Worm (Caenorhabditis elegans) whole organism, late embryonic: ENCODE data around the gene C14A11.9.

Experiments used
- C38D4.7 ChIP-seq: fragments of 200-800 bp; sonication (Bioruptor generic); optimal IDR thresholded peaks from 2 replicates; lab custom pipeline; 2018; ENCODE audit warnings: mild to moderate bottlenecking, missing genetic modification characterization, moderate library complexity, missing compliant biosample characterization
- F13H6.1 ChIP-seq: sonication (generic microtip); optimal IDR thresholded peaks from 2 replicates; lab custom pipeline; 2016; ENCODE audit warnings: missing genetic modification characterization, missing compliant biosample characterization
- K02D7.2 ChIP-seq: sonication (generic microtip); optimal IDR thresholded peaks from 2 replicates; lab custom pipeline; 2017; ENCODE audit warnings: mild to moderate bottlenecking, missing genetic modification characterization, missing compliant biosample characterization
- T23F11.4 ChIP-seq: fragments of 200-800 bp; sonication (Bioruptor generic); optimal IDR thresholded peaks from 2 replicates; lab custom pipeline; 2018; ENCODE audit warnings: mild to moderate bottlenecking, missing genetic modification characterization, missing compliant biosample characterization
- ceh-14 ChIP-seq: sonication (generic microtip); optimal IDR thresholded peaks from 2 replicates; lab custom pipeline; 2016; ENCODE audit warnings: missing genotype, missing genetic modification characterization, missing compliant biosample characterization
- ceh-18 ChIP-seq: sonication (generic microtip); optimal IDR thresholded peaks from 2 replicates; lab custom pipeline; 2016; ENCODE audit warnings: missing genetic modification characterization, missing compliant biosample characterization
- ceh-19 ChIP-seq: fragments of 200-800 bp; sonication (Bioruptor generic); optimal IDR thresholded peaks from 2 replicates; lab custom pipeline; 2018; ENCODE audit warnings: mild to moderate bottlenecking, missing genetic modification characterization, missing compliant biosample characterization
- ceh-31 ChIP-seq: sonication (generic microtip); optimal IDR thresholded peaks from 2 replicates; lab custom pipeline; 2016; ENCODE audit warnings: missing genetic modification characterization, missing compliant biosample characterization
- ceh-34 ChIP-seq: sonication (generic microtip); optimal IDR thresholded peaks from 2 replicates; lab custom pipeline; 2016; ENCODE audit warnings: mild to moderate bottlenecking, missing genetic modification characterization, missing compliant biosample characterization
- ceh-45 ChIP-seq: fragments of 200-800 bp; sonication (Bioruptor generic); IDR thresholded peaks from 2 replicates; pipeline ENCODE4 v1.3.6; 2022; ENCODE audit warnings: missing genetic modification reagents, missing genetic modification characterization, missing compliant biosample characterization
- ceh-48 ChIP-seq: sonication (generic microtip); optimal IDR thresholded peaks from 2 replicates; lab custom pipeline; 2016; ENCODE audit warnings: missing genetic modification characterization, inconsistent platforms, missing compliant biosample characterization
- dve-1 ChIP-seq: sonication (generic microtip); optimal IDR thresholded peaks from 2 replicates; lab custom pipeline; 2017; ENCODE audit warnings: antibody characterized with exemption, mild to moderate bottlenecking, missing genetic modification characterization, missing compliant biosample characterization
- elt-2 ChIP-seq: sonication (generic microtip); optimal IDR thresholded peaks from 2 replicates; lab custom pipeline; 2016; ENCODE audit warnings: missing genetic modification reagents, missing genetic modification characterization, missing compliant biosample characterization
- elt-4 ChIP-seq: sonication (generic microtip); optimal IDR thresholded peaks from 2 replicates; lab custom pipeline; 2016; ENCODE audit warnings: missing genetic modification characterization, missing compliant biosample characterization
- ets-4 ChIP-seq: sonication (generic microtip); optimal IDR thresholded peaks from 2 replicates; lab custom pipeline; 2016; ENCODE audit warnings: missing genetic modification characterization, missing compliant biosample characterization
- fax-1 ChIP-seq: sonication (generic microtip); optimal IDR thresholded peaks from 2 replicates; lab custom pipeline; 2016; ENCODE audit warnings: missing genotype, missing genetic modification characterization, missing compliant biosample characterization
- fkh-10 ChIP-seq: fragments of 150-350 bp; optimal IDR thresholded peaks from 2 replicates; lab custom pipeline; 2014; ENCODE audit warnings: missing biosample characterization, missing genetic modification reagents, missing genetic modification characterization
- fkh-6 ChIP-seq: sonication (generic microtip); optimal IDR thresholded peaks from 2 replicates; lab custom pipeline; 2016; ENCODE audit warnings: missing genetic modification characterization, missing compliant biosample characterization
- hlh-15 ChIP-seq: sonication (generic microtip); optimal IDR thresholded peaks from 2 replicates; lab custom pipeline; 2016; ENCODE audit warnings: missing genetic modification characterization, missing compliant biosample characterization
- hlh-6 ChIP-seq: sonication (generic microtip); optimal IDR thresholded peaks from 2 replicates; lab custom pipeline; 2016; ENCODE audit warnings: missing genotype, missing genetic modification characterization, missing compliant biosample characterization
- hlh-8 ChIP-seq: sonication (generic microtip); optimal IDR thresholded peaks from 2 replicates; lab custom pipeline; 2016; ENCODE audit warnings: missing genotype, missing genetic modification characterization, missing compliant biosample characterization
- madf-2 ChIP-seq: sonication (generic microtip); optimal IDR thresholded peaks from 2 replicates; lab custom pipeline; 2017; ENCODE audit warnings: missing genetic modification characterization, missing compliant biosample characterization
- mec-3 ChIP-seq: sonication (generic microtip); optimal IDR thresholded peaks from 2 replicates; lab custom pipeline; 2016; ENCODE audit warnings: borderline replicate concordance, missing genetic modification characterization, missing compliant biosample characterization
- nfya-1 ChIP-seq: sonication (generic microtip); optimal IDR thresholded peaks from 2 replicates; lab custom pipeline; 2017; ENCODE audit warnings: missing genetic modification characterization, mild to moderate bottlenecking, missing compliant biosample characterization, antibody characterized with exemption, moderate library complexity
- nhr-232 ChIP-seq: sonication (generic microtip); optimal IDR thresholded peaks from 2 replicates; lab custom pipeline; 2016; ENCODE audit warnings: missing genetic modification characterization, missing compliant biosample characterization
- npax-4 ChIP-seq: sonication (generic microtip); optimal IDR thresholded peaks from 2 replicates; lab custom pipeline; 2016; ENCODE audit warnings: missing genetic modification characterization, missing compliant biosample characterization
- odd-2 ChIP-seq: sonication (generic microtip); optimal IDR thresholded peaks from 2 replicates; lab custom pipeline; 2017; ENCODE audit warnings: antibody characterized with exemption, mild to moderate bottlenecking, missing genetic modification characterization, missing compliant biosample characterization
- pag-3 ChIP-seq: sonication (generic microtip); optimal IDR thresholded peaks from 2 replicates; lab custom pipeline; 2016; ENCODE audit warnings: missing compliant biosample characterization, missing genetic modification characterization, borderline replicate concordance
- pha-4 ChIP-seq: fragments of 150-350 bp; optimal IDR thresholded peaks from 2 replicates; lab custom pipeline; 2018; ENCODE audit warnings: missing biosample characterization, missing genetic modification reagents, missing genetic modification characterization
- pqm-1 ChIP-seq: sonication (generic microtip); optimal IDR thresholded peaks from 2 replicates; lab custom pipeline; 2016; ENCODE audit warnings: missing genetic modification characterization, missing compliant biosample characterization
- pros-1 ChIP-seq: fragments of 150-350 bp; optimal IDR thresholded peaks from 2 replicates; lab custom pipeline; 2014; ENCODE audit warnings: missing biosample characterization, missing genetic modification reagents, missing genetic modification characterization
- ref-2 ChIP-seq: sonication (generic microtip); optimal IDR thresholded peaks from 2 replicates; lab custom pipeline; 2016; ENCODE audit warnings: missing genetic modification characterization, missing compliant biosample characterization
- rnt-1 ChIP-seq: sonication (generic microtip); optimal IDR thresholded peaks from 2 replicates; lab custom pipeline; 2016; ENCODE audit warnings: missing genetic modification characterization, missing compliant biosample characterization
- sdc-2 ChIP-seq: sonication (generic microtip); optimal IDR thresholded peaks from 2 replicates; lab custom pipeline; 2016; ENCODE audit warnings: missing genotype, missing genetic modification characterization, missing compliant biosample characterization
- sox-2 ChIP-seq: fragments of 200-800 bp; sonication (Bioruptor generic); IDR thresholded peaks from 2 replicates; pipeline ENCODE4 v1.3.6; 2022; ENCODE audit warnings: missing genetic modification reagents, missing genetic modification characterization, missing compliant biosample characterization
- sox-4 ChIP-seq: sonication (generic microtip); optimal IDR thresholded peaks from 2 replicates; lab custom pipeline; 2017; ENCODE audit warnings: mild to moderate bottlenecking, missing genetic modification characterization, inconsistent platforms, missing compliant biosample characterization
- syd-9 ChIP-seq: sonication (generic microtip); optimal IDR thresholded peaks from 2 replicates; lab custom pipeline; 2016; ENCODE audit warnings: mild to moderate bottlenecking, missing genetic modification characterization, moderate library complexity, missing compliant biosample characterization
- tbx-2 ChIP-seq: sonication (generic microtip); optimal IDR thresholded peaks from 2 replicates; lab custom pipeline; 2016; ENCODE audit warnings: missing genetic modification characterization, missing compliant biosample characterization
- tbx-7 ChIP-seq: sonication (generic microtip); optimal IDR thresholded peaks from 2 replicates; lab custom pipeline; 2016; ENCODE audit warnings: missing genotype, missing genetic modification characterization, missing compliant biosample characterization
- unc-3 ChIP-seq, 2 experiments: fragments of 200-800 bp in 1 of 2; sonication (Bioruptor generic) in 1 of 2; sonication (generic microtip) in 1 of 2; conservative IDR thresholded peaks in 1 of 2; optimal IDR thresholded peaks in 1 of 2; 2 replicates each; pipeline versions ENCODE4 v1.3.6 to Lab custom; 2016 to 2022; ENCODE audit warnings: missing compliant biosample characterization in 2 of 2, missing genetic modification characterization in 2 of 2, missing genetic modification reagents in 1 of 2
- unc-55 ChIP-seq: sonication (generic microtip); optimal IDR thresholded peaks from 2 replicates; lab custom pipeline; 2017; ENCODE audit warnings: missing biosample characterization, missing genetic modification reagents, missing genetic modification characterization
- unc-86 ChIP-seq: sonication (generic microtip); optimal IDR thresholded peaks from 2 replicates; lab custom pipeline; 2016; ENCODE audit warnings: missing genetic modification characterization, missing compliant biosample characterization
- zip-5 ChIP-seq: sonication (generic microtip); optimal IDR thresholded peaks from 2 replicates; lab custom pipeline; 2016; ENCODE audit warnings: missing genetic modification characterization, missing compliant biosample characterization
- ztf-16 ChIP-seq: sonication (generic microtip); optimal IDR thresholded peaks from 2 replicates; lab custom pipeline; 2017; ENCODE audit warnings: missing genetic modification characterization, missing compliant biosample characterization

C14A11.9 gene

DNA sequence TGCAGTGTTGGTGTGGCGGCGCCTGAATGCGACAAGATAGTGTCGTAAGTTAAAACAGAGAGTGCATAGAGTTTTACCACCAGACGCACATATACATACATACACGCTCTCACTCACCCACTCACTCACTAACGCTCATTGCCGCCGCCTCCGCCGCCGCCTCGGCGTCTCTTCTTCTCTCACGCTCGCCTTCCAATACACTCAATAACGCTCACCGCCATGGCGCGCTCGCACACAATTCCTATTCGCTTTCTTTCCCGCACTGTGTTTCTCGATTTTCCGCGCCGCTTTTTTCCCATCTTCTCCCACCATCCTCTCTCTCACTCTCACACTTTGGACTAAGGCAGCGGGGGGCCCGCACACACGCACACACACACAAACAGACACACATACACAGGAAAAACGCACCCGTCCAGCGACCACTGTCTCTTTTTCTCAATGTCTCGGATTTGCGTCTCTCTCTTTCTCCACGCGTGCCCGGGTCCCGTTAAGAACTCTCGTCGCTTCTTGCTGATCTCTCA lies 43.0 kb upstream of the C14A11.9 start, which contains the start of gene kin-29 (continued):
- TF ChIP-seq ceh-19 (GFP tag; lab: Kevin White, UChicago) (peak; percentile 80), unc-86 (tag; lab: Kevin White, UChicago) (peak; percentile 29), syd-9 (tag; lab: Kevin White, UChicago) (peak; percentile 68), K02D7.2 (no peak), ceh-31 (tag; lab: Kevin White, UChicago) (peak; percentile 94), C38D4.7 (peak; percentile 5), hlh-6 (peak; percentile 78), unc-55 (GFP tag; lab: Kevin White, UChicago) (peak; percentile 86), ceh-34 (tag; lab: Kevin White, UChicago) (peak; percentile 96), unc-3 (GFP tag; conservative IDR thresholded peaks at IDR 0.05; lab: Robert Waterston, UW) (no peak), unc-3 (tag; optimal IDR thresholded peaks at IDR 0.05; lab: Kevin White, UChicago) (peak; percentile 53), ceh-45 (GFP tag; lab: Robert Waterston, UW) (no peak), sdc-2 (tag; lab: Kevin White, UChicago) (peak; percentile 89), ceh-18 (tag; lab: Kevin White, UChicago) (peak; percentile 98), dve-1 (tag; lab: Kevin White, UChicago) (peak; percentile 68), zip-5 (tag; lab: Kevin White, UChicago) (peak; percentile 20), sox-2 (GFP tag; lab: Robert Waterston, UW) (peak; percentile 1; the same call in 1 of the 2 replicates), fkh-10 (GFP tag; lab: Kevin White, UChicago) (peak; percentile 60), fax-1 (tag; lab: Kevin White, UChicago) (peak; percentile 68), ztf-16 (tag; lab: Kevin White, UChicago) (peak; percentile 64), nfya-1 (tag; lab: Kevin White, UChicago) (peak; percentile 89), odd-2 (tag; lab: Kevin White, UChicago) (no peak), pros-1 (tag; lab: Kevin White, UChicago) (peak; percentile 85), T23F11.4 (GFP tag; lab: Kevin White, UChicago) (peak; percentile 22), mec-3 (peak; percentile 50), ref-2 (tag; lab: Kevin White, UChicago) (peak; percentile 86), hlh-15 (no peak), rnt-1 (peak; percentile 91), npax-4 (tag; lab: Kevin White, UChicago) (peak; percentile 3), tbx-2 (tag; lab: Kevin White, UChicago) (peak; percentile 95), pqm-1 (tag; lab: Kevin White, UChicago) (peak; percentile 74), madf-2 (peak; percentile 57), pha-4 (tag; lab: Kevin White, UChicago) (no peak), elt-2 (peak; percentile 36), F13H6.1 (tag; lab: Kevin White, UChicago) (peak; percentile 81), fkh-6 (no peak), ceh-48 (peak; percentile 13), nhr-232 (no peak), sox-4 (peak; percentile 68), ceh-14 (tag; lab: Kevin White, UChicago) (peak; percentile 94), pag-3 (peak; percentile 69), elt-4 (no peak), hlh-8 (tag; lab: Kevin White, UChicago) (peak; percentile 76), ets-4 (tag; lab: Kevin White, UChicago) (peak; percentile 61)

DNA sequence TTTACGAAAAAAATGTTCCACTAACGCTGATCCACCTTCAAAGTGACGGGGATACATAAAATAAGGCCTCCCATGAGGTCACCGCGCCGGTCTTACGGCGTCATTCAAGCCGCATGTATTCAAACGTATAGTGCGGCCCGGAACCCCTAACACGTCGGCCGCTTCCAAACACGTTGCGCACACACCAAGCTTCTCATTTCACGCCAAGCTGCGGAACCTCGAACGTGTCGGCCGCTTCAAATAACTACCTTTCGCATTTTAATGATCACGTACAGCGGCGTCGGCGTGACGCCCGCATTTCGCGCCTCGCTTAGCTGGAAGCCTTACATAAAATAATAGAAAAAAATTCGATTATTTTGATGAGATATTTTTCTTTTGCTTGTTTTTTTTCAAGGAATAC lies 34.1 kb upstream of the C14A11.9 start:
- no peak for TF ChIP-seq tbx-7 (tag; lab: Kevin White, UChicago)
